Worm (Caenorhabditis elegans) whole organism, mixed stage, embryonic: ENCODE measurements around the gene C13A10.2.

Source experiments
- mep-1 ChIP-seq: fragments of 150-350 bp; optimal IDR thresholded peaks from 2 replicates; lab custom pipeline; 2017; ENCODE audit warnings: missing biosample characterization, missing genetic modification reagents, missing genetic modification characterization, inconsistent platforms
- mls-2 ChIP-seq: sonication (generic microtip); optimal IDR thresholded peaks from 2 replicates; lab custom pipeline; 2016; ENCODE audit warnings: mild to moderate bottlenecking, missing genetic modification characterization, moderate library complexity, missing compliant biosample characterization
- nhr-76 ChIP-seq: sonication (generic microtip); optimal IDR thresholded peaks from 2 replicates; lab custom pipeline; 2017; ENCODE audit warnings: missing biosample characterization, missing genetic modification characterization

ce11 chrII:1372966-1373365, 15.2 kb upstream of the C13A10.2 start:
- TF ChIP-seq nhr-76 (tag; lab: Kevin White, UChicago) (no peak), mls-2 (tag; lab: Kevin White, UChicago) (no peak), mep-1 (tag; lab: Kevin White, UChicago) (no peak)
